Worm (Caenorhabditis elegans): ENCODE measurements around the gene F23H11.4.

ce11 chrIII:919322-919721 lies 12.0 kb upstream of the F23H11.4 start, which contains the start of gene F23H11.7:
- TF ChIP-seq unc-62 (GFP tag; optimal IDR thresholded peaks at IDR 0.05) (no peak), K12H6.12 (tag; optimal IDR thresholded peaks at IDR 0.05) (no peak), T26A5.8 (tag; optimal IDR thresholded peaks at IDR 0.05) (no peak), B0035.1 (tag; optimal IDR thresholded peaks at IDR 0.05) (no peak), madf-8 (GFP tag; conservative IDR thresholded peaks at IDR 0.05) (no peak), lin-40 (tag; optimal IDR thresholded peaks at IDR 0.05) (no peak), hrde-1 (tag; optimal IDR thresholded peaks at IDR 0.05; ENCODE audit: borderline replicate concordance) (no peak), bed-1 (GFP tag; IDR thresholded peaks at IDR 0.05) (no peak), aptf-2 (GFP tag; conservative IDR thresholded peaks at IDR 0.05) (no peak)
